Fruit fly (Drosophila melanogaster): ENCODE results near the gene CG9451.
A peak's percentile ranks its signal among the peaks of the same experiment; 100 is the strongest.

The CG9451 gene

dm6 chr3L:19518232-19518631 is 17.6 kb upstream of the CG9451 start, which contains the start of gene Cpr76Ba:
Gene Cpr76Ba, minus strand, starts transcription at chr3L:19518332.
- TF ChIP-seq dmrt93B (GFP tag; optimal IDR thresholded peaks at IDR 0.05) (no peak), GATAd (GFP tag; optimal IDR thresholded peaks at IDR 0.05) (no peak), br (GFP tag; optimal IDR thresholded peaks at IDR 0.05) (no peak), woc (GFP tag; optimal IDR thresholded peaks at IDR 0.05) (no peak), tai (GFP tag; optimal IDR thresholded peaks at IDR 0.05) (no peak), sv (GFP tag; optimal IDR thresholded peaks at IDR 0.05) (no peak), N (GFP tag; optimal IDR thresholded peaks at IDR 0.05) (no peak), CG9705 (GFP tag; optimal IDR thresholded peaks at IDR 0.05) (no peak), Dif (GFP tag; optimal IDR thresholded peaks at IDR 0.05; ENCODE audit: partially characterized antibody) (no peak), Jra (GFP tag; optimal IDR thresholded peaks at IDR 0.05) (no peak), OdsH (GFP tag; optimal IDR thresholded peaks at IDR 0.05) (no peak), brk (GFP tag; optimal IDR thresholded peaks at IDR 0.05) (no peak), Abd-B (GFP tag; optimal IDR thresholded peaks at IDR 0.05) (no peak), lola (GFP tag; optimal IDR thresholded peaks at IDR 0.05) (no peak), Rel (GFP tag; optimal IDR thresholded peaks at IDR 0.05) (no peak), Rel (tag; optimal IDR thresholded peaks at IDR 0.05) (no peak), Hr83 (GFP tag; optimal IDR thresholded peaks at IDR 0.05; ENCODE audit: poor library complexity, severe bottlenecking) (no peak), psq (GFP tag; optimal IDR thresholded peaks at IDR 0.05) (no peak), sage (GFP tag; optimal IDR thresholded peaks at IDR 0.05) (no peak), rgr (GFP tag; optimal IDR thresholded peaks at IDR 0.05) (no peak), CG32264 (GFP tag; optimal IDR thresholded peaks at IDR 0.05) (no peak)

- TF ChIP-seq dl (GFP tag; optimal IDR thresholded peaks at IDR 0.05; ENCODE audit: insufficient read depth in 1 of 2, partially characterized antibody in 2 of 2) (no peak), Hr83 (GFP tag; optimal IDR thresholded peaks at IDR 0.05; ENCODE audit: poor library complexity, severe bottlenecking) (peak; percentile 83), dmrt93B (GFP tag; optimal IDR thresholded peaks at IDR 0.05) (peak; percentile 84), Dif (GFP tag; optimal IDR thresholded peaks at IDR 0.05; ENCODE audit: partially characterized antibody) (no peak), Hr78 (GFP tag; optimal IDR thresholded peaks at IDR 0.05) (no peak), sage (GFP tag; optimal IDR thresholded peaks at IDR 0.05) (no peak), Mio (GFP tag; optimal IDR thresholded peaks at IDR 0.05) (no peak), jim (GFP tag; optimal IDR thresholded peaks at IDR 0.05) (no peak), sv (GFP tag; optimal IDR thresholded peaks at IDR 0.05) (peak; percentile 60), HLH106 (tag; optimal IDR thresholded peaks at IDR 0.05) (peak; percentile 66), CG32264 (GFP tag; optimal IDR thresholded peaks at IDR 0.05) (no peak), dsf (GFP tag; optimal IDR thresholded peaks at IDR 0.05; ENCODE audit: borderline replicate concordance) (no peak), h (GFP tag; optimal IDR thresholded peaks at IDR 0.05) (peak; percentile 62), fru (GFP tag; optimal IDR thresholded peaks at IDR 0.05) (peak; percentile 55), lola (GFP tag; optimal IDR thresholded peaks at IDR 0.05) (no peak), GATAd (GFP tag; optimal IDR thresholded peaks at IDR 0.05) (no peak), psq (GFP tag; optimal IDR thresholded peaks at IDR 0.05) (no peak), Jra (GFP tag; optimal IDR thresholded peaks at IDR 0.05) (no peak), Myc (optimal IDR thresholded peaks at IDR 0.05) (peak; percentile 42), Hnf4 (GFP tag; optimal IDR thresholded peaks at IDR 0.05) (no peak), N (GFP tag; optimal IDR thresholded peaks at IDR 0.05) (no peak), br (GFP tag; optimal IDR thresholded peaks at IDR 0.05) (peak; percentile 47), brk (GFP tag; optimal IDR thresholded peaks at IDR 0.05) (no peak), Sp1 (GFP tag; optimal IDR thresholded peaks at IDR 0.05) (no peak), CG9705 (GFP tag; optimal IDR thresholded peaks at IDR 0.05) (peak; percentile 73), woc (GFP tag; optimal IDR thresholded peaks at IDR 0.05) (no peak), foxo (GFP tag; optimal IDR thresholded peaks at IDR 0.05) (no peak), CrebA (GFP tag; optimal IDR thresholded peaks at IDR 0.05; ENCODE audit: borderline replicate concordance) (no peak), Rel (GFP tag; optimal IDR thresholded peaks at IDR 0.05) (no peak), Rel (tag; optimal IDR thresholded peaks at IDR 0.05) (no peak), OdsH (GFP tag; optimal IDR thresholded peaks at IDR 0.05) (no peak), rgr (GFP tag; optimal IDR thresholded peaks at IDR 0.05) (peak; percentile 65), usp (GFP tag; optimal IDR thresholded peaks at IDR 0.05) (no peak), Dfd (GFP tag; optimal IDR thresholded peaks at IDR 0.05) (no peak), ey (GFP tag; optimal IDR thresholded peaks at IDR 0.05) (no peak), Abd-B (GFP tag; optimal IDR thresholded peaks at IDR 0.05) (no peak), pan (optimal IDR thresholded peaks at IDR 0.05) (no peak), tai (GFP tag; optimal IDR thresholded peaks at IDR 0.05) (no peak), Vsx2 (GFP tag; optimal IDR thresholded peaks at IDR 0.05; ENCODE audit: partially characterized antibody) (no peak)
Observed at dm6 chr3L:19516547-19516946, 15.9 kb upstream of the CG9451 start.
